Fruit fly (Drosophila melanogaster) whole organism, prepupa: ENCODE measurements around the gene Osi13.

Experiments used
- CG10631 ChIP-seq: fragments of 200-800 bp; sonication (Bioruptor generic); optimal IDR thresholded peaks from 2 replicates; lab custom pipeline; 2016; ENCODE audit warnings: missing biosample characterization, missing genetic modification characterization
- CG10669 ChIP-seq: fragments of 200-800 bp; sonication (Bioruptor generic); optimal IDR thresholded peaks from 3 replicates; lab custom pipeline; 2018; ENCODE audit warnings: missing biosample characterization, mild to moderate bottlenecking, missing genetic modification characterization, moderate library complexity
- CG11294 ChIP-seq: fragments of 200-800 bp; sonication (Bioruptor generic); IDR thresholded peaks from 2 replicates; pipeline ENCODE4 v1.3.6; 2022; ENCODE audit warnings: missing biosample characterization, missing genetic modification characterization
- CG11902 ChIP-seq: fragments of 200-800 bp; sonication (Bioruptor generic); optimal IDR thresholded peaks from 3 replicates; lab custom pipeline; 2016; ENCODE audit warnings: missing biosample characterization, missing genetic modification characterization
- CG1621 ChIP-seq: fragments of 200-800 bp; sonication (Bioruptor generic); optimal IDR thresholded peaks from 3 replicates; lab custom pipeline; 2018; ENCODE audit warnings: missing biosample characterization, mild to moderate bottlenecking, missing genetic modification characterization
- CG16779 ChIP-seq: fragments of 200-800 bp; sonication (Bioruptor generic); optimal IDR thresholded peaks from 3 replicates; lab custom pipeline; 2017; ENCODE audit warnings: missing biosample characterization, mild to moderate bottlenecking, missing genetic modification characterization
- CG3032 ChIP-seq: fragments of 200-800 bp; optimal IDR thresholded peaks from 2 replicates; lab custom pipeline; 2019; ENCODE audit warnings: missing biosample characterization, mild to moderate bottlenecking, missing genetic modification characterization, moderate library complexity
- CG34406 ChIP-seq: fragments of 200-800 bp; sonication (Bioruptor generic); optimal IDR thresholded peaks from 3 replicates; lab custom pipeline; 2016; ENCODE audit warnings: missing biosample characterization, missing genetic modification characterization
- CG4318 ChIP-seq: fragments of 200-800 bp; sonication (Bioruptor generic); optimal IDR thresholded peaks from 3 replicates; lab custom pipeline; 2017; ENCODE audit warnings: missing biosample characterization, mild to moderate bottlenecking, missing genetic modification characterization
- CG6163 ChIP-seq: fragments of 200-800 bp; sonication (Bioruptor generic); IDR thresholded peaks from 3 replicates; pipeline ENCODE4 v1.3.6; 2022; ENCODE audit warnings: missing biosample characterization, missing genetic modification characterization
- CG6854 ChIP-seq: fragments of 200-800 bp; sonication (Bioruptor generic); optimal IDR thresholded peaks from 2 replicates; lab custom pipeline; 2017; ENCODE audit warnings: missing biosample characterization, mild to moderate bottlenecking, missing genetic modification characterization
- CG7368 ChIP-seq: fragments of 200-800 bp; sonication (Bioruptor generic); optimal IDR thresholded peaks from 3 replicates; lab custom pipeline; 2016; ENCODE audit warnings: missing biosample characterization, missing genetic modification characterization
- CG8119 ChIP-seq: fragments of 200-800 bp; sonication (Bioruptor generic); IDR thresholded peaks from 3 replicates; pipeline ENCODE4 v1.3.6; 2022; ENCODE audit warnings: missing biosample characterization, missing genetic modification characterization
- CG8319 ChIP-seq: fragments of 200-800 bp; sonication (Bioruptor generic); optimal IDR thresholded peaks from 3 replicates; lab custom pipeline; 2016; ENCODE audit warnings: missing biosample characterization, missing genetic modification characterization
- CG8632 ChIP-seq: fragments of 200-800 bp; sonication (Bioruptor generic); optimal IDR thresholded peaks from 3 replicates; lab custom pipeline; 2016; ENCODE audit warnings: missing biosample characterization, missing genetic modification characterization
- Gug ChIP-seq: fragments of 200-800 bp; sonication (Bioruptor generic); IDR thresholded peaks from 2 replicates; pipeline ENCODE4 v1.3.6; 2022; ENCODE audit warnings: missing biosample characterization, missing genetic modification characterization
- Hr38 ChIP-seq: sonication (Bioruptor generic); optimal IDR thresholded peaks from 2 replicates; lab custom pipeline; 2016; ENCODE audit warnings: missing biosample characterization, missing genetic modification characterization
- Met ChIP-seq: fragments of 200-800 bp; sonication (Bioruptor generic); optimal IDR thresholded peaks from 3 replicates; lab custom pipeline; 2016; ENCODE audit warnings: missing biosample characterization, missing genetic modification characterization
- OdsH ChIP-seq: fragments of 200-800 bp; sonication (Bioruptor generic); optimal IDR thresholded peaks from 3 replicates; lab custom pipeline; 2016; ENCODE audit warnings: missing biosample characterization, missing genetic modification characterization
- Smox ChIP-seq: fragments of 200-800 bp; sonication (Bioruptor generic); optimal IDR thresholded peaks from 3 replicates; lab custom pipeline; 2016; ENCODE audit warnings: missing biosample characterization, missing genetic modification characterization
- Sox102F ChIP-seq: fragments of 200-800 bp; sonication (Bioruptor generic); optimal IDR thresholded peaks from 2 replicates; lab custom pipeline; 2016; ENCODE audit warnings: missing biosample characterization, mild to moderate bottlenecking, missing genetic modification characterization
- achi ChIP-seq: fragments of 200-800 bp; sonication (Bioruptor generic); optimal IDR thresholded peaks from 3 replicates; lab custom pipeline; 2016; ENCODE audit warnings: missing biosample characterization, missing genetic modification characterization
- cyc ChIP-seq: fragments of 200-800 bp; sonication (Bioruptor generic); optimal IDR thresholded peaks from 3 replicates; lab custom pipeline; 2016; ENCODE audit warnings: missing biosample characterization, missing genetic modification characterization
- dac ChIP-seq: fragments of 200-800 bp; sonication (Bioruptor generic); optimal IDR thresholded peaks from 2 replicates; lab custom pipeline; 2017; ENCODE audit warnings: missing biosample characterization, mild to moderate bottlenecking, missing genetic modification characterization
- eg ChIP-seq: fragments of 200-800 bp; sonication (Bioruptor generic); IDR thresholded peaks from 3 replicates; pipeline ENCODE4 v1.3.6; 2022; ENCODE audit warnings: missing biosample characterization, missing genetic modification characterization
- esn ChIP-seq: fragments of 200-800 bp; sonication (Bioruptor generic); optimal IDR thresholded peaks from 2 replicates; lab custom pipeline; 2016; ENCODE audit warnings: missing biosample characterization, mild to moderate bottlenecking, missing genetic modification characterization, moderate library complexity
- fkh ChIP-seq: fragments of 200-800 bp; sonication (Bioruptor generic); optimal IDR thresholded peaks from 3 replicates; lab custom pipeline; 2017; ENCODE audit warnings: missing biosample characterization, mild to moderate bottlenecking, missing genetic modification characterization, moderate library complexity
- lz ChIP-seq: fragments of 200-800 bp; sonication (Bioruptor generic); optimal IDR thresholded peaks from 3 replicates; lab custom pipeline; 2016; ENCODE audit warnings: missing biosample characterization, missing genetic modification characterization
- net ChIP-seq: fragments of 200-800 bp; sonication (Bioruptor generic); optimal IDR thresholded peaks from 3 replicates; lab custom pipeline; 2016; ENCODE audit warnings: missing biosample characterization, missing genetic modification characterization
- pdm3 ChIP-seq: fragments of 200-800 bp; sonication (Bioruptor generic); optimal IDR thresholded peaks from 3 replicates; lab custom pipeline; 2016; ENCODE audit warnings: missing biosample characterization, missing genetic modification characterization
- salr ChIP-seq, 2 experiments: fragments of 200-800 bp; sonication (Bioruptor generic); optimal IDR thresholded peaks; 3 replicates each; lab custom pipeline; 2016 to 2018; ENCODE audit warnings: missing biosample characterization in 2 of 2, missing genetic modification characterization in 2 of 2, mild to moderate bottlenecking in 1 of 2
- spab ChIP-seq: fragments of 200-800 bp; sonication (Bioruptor generic); optimal IDR thresholded peaks from 2 replicates; lab custom pipeline; 2017; ENCODE audit warnings: missing biosample characterization, mild to moderate bottlenecking, missing genetic modification characterization, missing genetic modification reagents
- ss ChIP-seq, 2 experiments: fragments of 200-800 bp; sonication (Bioruptor generic); optimal IDR thresholded peaks; 2 replicates in 1 of 2; 3 replicates in 1 of 2; lab custom pipeline; 2017 to 2018; ENCODE audit warnings: mild to moderate bottlenecking in 2 of 2, missing biosample characterization in 2 of 2, missing genetic modification characterization in 2 of 2, moderate library complexity in 1 of 2
- svp ChIP-seq: fragments of 200-800 bp; sonication (Bioruptor generic); peaks from one replicate; lab custom pipeline; 2016; ENCODE audit warnings: missing biosample characterization, missing genetic modification characterization
- topi ChIP-seq: fragments of 200-800 bp; sonication (Bioruptor generic); optimal IDR thresholded peaks from 3 replicates; lab custom pipeline; 2016; ENCODE audit warnings: missing biosample characterization, missing genetic modification characterization

Gene Osi13

dm6 chr3R:6298828-6299227, 7.3 kb downstream of the Osi13 start, which contains the start of gene Osi14:
Gene Osi14 (plus strand): TSS chr3R:6299128.
- TF ChIP-seq CG6163 (GFP tag; lab: Robert Waterston, UW), result no peak
- TF ChIP-seq esn (GFP tag; lab: Kevin White, UChicago), result no peak
- no peak for TF ChIP-seq CG10631 (GFP tag; lab: Kevin White, UChicago)
- no peak for TF ChIP-seq fkh (GFP tag; lab: Kevin White, UChicago)
- no peak for TF ChIP-seq Sox102F (GFP tag; lab: Kevin White, UChicago)
- TF ChIP-seq CG16779 (tag; lab: Kevin White, UChicago), result no peak
- TF ChIP-seq pdm3 (GFP tag; lab: Kevin White, UChicago), result no peak
- TF ChIP-seq OdsH (GFP tag; lab: Kevin White, UChicago), result no peak
- TF ChIP-seq Met, result no peak
- no peak for TF ChIP-seq eg (GFP tag; lab: Robert Waterston, UW)
- no peak for TF ChIP-seq ss (GFP tag; optimal IDR thresholded peaks at IDR 0.05; lab: Kevin White, UChicago)
- no peak for TF ChIP-seq CG1621 (tag; lab: Kevin White, UChicago)
- no peak for TF ChIP-seq CG4318 (GFP tag; lab: Kevin White, UChicago)
- no peak for TF ChIP-seq dac (GFP tag; lab: Kevin White, UChicago)
- TF ChIP-seq spab (GFP tag; lab: Kevin White, UChicago), result no peak
- TF ChIP-seq CG8119 (GFP tag; lab: Robert Waterston, UW), result no peak
- TF ChIP-seq Smox (GFP tag; lab: Kevin White, UChicago), result no peak
- no peak for TF ChIP-seq CG11902 (GFP tag; lab: Kevin White, UChicago)
- TF ChIP-seq CG8319, result no peak
- no peak for TF ChIP-seq svp (GFP tag; lab: Kevin White, UChicago)
- TF ChIP-seq, all 60 proteins: peak for 0

dm6 chr3R:6301257-6301839, 9.8 kb downstream of the Osi13 start, which contains the start of gene Osi15:
Gene Osi15 (plus strand): TSS chr3R:6301804.
- TF ChIP-seq svp (GFP tag; lab: Kevin White, UChicago) (peak; percentile 41), Sox102F (GFP tag; lab: Kevin White, UChicago) (no peak)
- TF ChIP-seq, all 60 proteins: peak for 1

dm6 chr3R:6303738-6304137, 12.2 kb downstream of the Osi13 start, which contains the start of gene CG46396:
Gene CG46396 (plus strand): TSS chr3R:6304038.
- TF ChIP-seq Hr38 (GFP tag; lab: Kevin White, UChicago) (no peak), achi (GFP tag; lab: Kevin White, UChicago) (no peak), dac (GFP tag; lab: Kevin White, UChicago) (no peak), cyc (GFP tag; lab: Kevin White, UChicago) (no peak), CG10669 (GFP tag; lab: Kevin White, UChicago) (no peak), pdm3 (GFP tag; lab: Kevin White, UChicago) (no peak), CG7368 (GFP tag; lab: Kevin White, UChicago) (no peak), Met (no peak), net (no peak), salr (GFP tag; optimal IDR thresholded peaks at IDR 0.05; lab: Kevin White, UChicago) (no peak), CG6163 (GFP tag; lab: Robert Waterston, UW) (no peak), CG4318 (GFP tag; lab: Kevin White, UChicago) (no peak), CG6854 (no peak), spab (GFP tag; lab: Kevin White, UChicago) (no peak), CG8319 (no peak), CG34406 (no peak), ss (GFP tag; optimal IDR thresholded peaks at IDR 0.05; lab: Kevin White, UChicago) (no peak), CG11294 (no peak)

- TF ChIP-seq dac (GFP tag; lab: Kevin White, UChicago) (no peak), cyc (GFP tag; lab: Kevin White, UChicago) (no peak), CG6163 (GFP tag; lab: Robert Waterston, UW) (no peak), spab (GFP tag; lab: Kevin White, UChicago) (no peak), Smox (GFP tag; lab: Kevin White, UChicago) (no peak), Gug (GFP tag; lab: Robert Waterston, UW) (no peak), CG10669 (GFP tag; lab: Kevin White, UChicago) (no peak), topi (GFP tag; lab: Kevin White, UChicago) (no peak), lz (GFP tag; lab: Kevin White, UChicago) (no peak), CG16779 (tag; lab: Kevin White, UChicago) (no peak), CG3032 (tag; lab: Kevin White, UChicago) (no peak), CG8319 (no peak), CG4318 (GFP tag; lab: Kevin White, UChicago) (no peak), CG8632 (GFP tag; lab: Kevin White, UChicago) (no peak)
These were observed 13.4 kb downstream of the Osi13 start, which contains the start of gene Osi16 for dm6 chr3R:6304947-6305346. Gene Osi16 (plus strand): TSS chr3R:6305247.
